Fruit fly (Drosophila melanogaster) Kc167 (cell line): ENCODE measurements around the gene Pgant6.

Experiments used
- Myc ChIP-seq: fragments of >200 bp; optimal IDR thresholded peaks from 2 replicates; lab custom pipeline; 2017; ENCODE audit warnings: missing external identifiers
- Sin3A ChIP-seq: fragments of >200 bp; optimal IDR thresholded peaks from 2 replicates; lab custom pipeline; 2018; ENCODE audit warnings: missing external identifiers
- h ChIP-seq: fragments of >200 bp; optimal IDR thresholded peaks from 3 replicates; lab custom pipeline; 2018; ENCODE audit warnings: missing external identifiers
- insv ChIP-seq: fragments of >200 bp; optimal IDR thresholded peaks from 3 replicates; lab custom pipeline; 2018; ENCODE audit warnings: missing external identifiers
- psq ChIP-seq: fragments of >200 bp; optimal IDR thresholded peaks from 2 replicates; lab custom pipeline; 2017; ENCODE audit warnings: missing external identifiers
- ttk ChIP-seq: sonication (Bioruptor generic); optimal IDR thresholded peaks from 2 replicates; lab custom pipeline; 2017; ENCODE audit warnings: missing external identifiers

Pgant6 gene

DNA sequence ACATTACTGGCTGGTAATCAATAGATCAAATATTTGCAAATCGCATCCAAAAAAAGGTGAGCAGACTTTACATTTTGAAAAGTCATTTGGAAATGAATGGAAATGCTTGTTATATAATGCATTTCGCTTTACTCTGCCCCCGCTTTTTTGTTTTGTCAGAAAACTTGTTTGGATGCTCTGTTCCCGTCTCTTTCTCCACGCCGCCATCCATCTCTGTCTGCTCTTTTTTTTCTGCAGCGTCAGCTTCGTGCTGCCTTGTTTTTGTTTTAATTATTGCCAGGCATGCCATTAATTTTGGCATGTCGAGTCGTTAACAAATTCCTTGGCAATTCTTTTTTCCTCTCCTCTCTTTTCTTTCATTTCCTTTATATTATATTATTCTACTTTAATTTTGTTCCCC lies 19.3 kb downstream of the Pgant6 start:
- TF ChIP-seq insv (lab: Kevin White, UChicago) (no peak), Sin3A (lab: Kevin White, UChicago) (no peak), ttk (lab: Kevin White, UChicago) (no peak), h (lab: Kevin White, UChicago) (no peak), Myc (lab: Kevin White, UChicago) (no peak), psq (no peak)

DNA sequence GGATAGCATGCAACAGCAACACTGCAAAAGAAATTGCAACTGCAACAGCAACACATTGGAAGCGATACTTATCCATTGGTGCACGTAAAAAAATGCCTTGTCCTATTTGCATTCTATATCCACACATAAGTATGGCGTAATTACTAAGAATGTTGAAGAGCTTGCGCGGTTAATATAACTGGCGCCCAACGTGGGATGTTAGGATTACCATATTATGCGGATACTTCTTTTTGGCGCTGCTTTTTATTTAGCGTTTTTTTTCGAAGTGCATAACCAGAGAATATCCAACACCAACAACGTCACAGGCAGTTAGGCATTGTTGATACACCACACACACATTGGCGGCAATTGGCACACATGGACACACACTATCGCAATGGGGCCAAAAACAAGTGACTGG lies 20.0 kb downstream of the Pgant6 start:
- TF ChIP-seq h (lab: Kevin White, UChicago), result no peak
- TF ChIP-seq psq, result no peak
- TF ChIP-seq Sin3A (lab: Kevin White, UChicago), result no peak
- TF ChIP-seq Myc (lab: Kevin White, UChicago), result no peak
- TF ChIP-seq insv (lab: Kevin White, UChicago), result no peak
- no peak for TF ChIP-seq ttk (lab: Kevin White, UChicago)

DNA sequence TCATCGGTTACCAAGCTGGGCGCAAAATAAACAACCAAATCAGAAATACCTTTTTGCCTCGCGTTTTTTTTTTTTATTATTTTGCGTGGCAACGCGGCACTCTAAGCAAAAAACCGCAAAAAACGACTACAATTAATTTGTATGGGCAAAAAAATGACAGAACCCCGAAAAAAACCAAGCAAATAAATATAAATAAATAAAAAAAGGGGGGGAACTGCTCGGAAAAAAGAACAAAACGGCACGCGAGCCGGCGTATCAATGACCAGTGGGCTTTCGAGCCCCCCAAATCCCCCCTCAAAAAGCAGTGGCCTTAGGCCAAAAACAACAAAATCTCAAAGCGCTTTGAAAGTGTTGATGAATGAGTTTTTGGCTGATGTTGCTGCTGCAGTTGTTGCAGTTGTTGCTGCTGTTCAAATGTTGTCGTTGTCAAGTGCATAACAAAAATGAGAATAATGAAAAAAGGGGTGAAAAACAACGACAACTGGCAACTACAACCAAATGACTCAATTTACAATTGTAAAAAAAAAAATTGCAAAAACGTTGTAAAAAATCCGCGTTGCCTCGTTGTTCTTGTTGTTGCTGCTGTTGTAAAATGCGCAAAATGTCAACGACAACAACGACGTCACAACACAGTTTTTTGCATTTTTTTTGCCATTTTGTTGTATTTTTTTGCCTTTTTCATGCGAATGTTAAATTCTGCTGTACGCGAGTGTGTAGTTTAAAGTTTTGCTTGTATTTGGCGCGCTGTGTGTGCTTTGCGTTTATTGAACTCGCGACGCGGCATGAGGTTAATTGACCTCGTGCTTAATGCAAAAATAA lies 23.3 kb downstream of the Pgant6 start:
- TF ChIP-seq psq (no peak), Sin3A (lab: Kevin White, UChicago) (no peak), h (lab: Kevin White, UChicago) (no peak), insv (lab: Kevin White, UChicago) (no peak), ttk (lab: Kevin White, UChicago) (no peak), Myc (lab: Kevin White, UChicago) (no peak)

DNA sequence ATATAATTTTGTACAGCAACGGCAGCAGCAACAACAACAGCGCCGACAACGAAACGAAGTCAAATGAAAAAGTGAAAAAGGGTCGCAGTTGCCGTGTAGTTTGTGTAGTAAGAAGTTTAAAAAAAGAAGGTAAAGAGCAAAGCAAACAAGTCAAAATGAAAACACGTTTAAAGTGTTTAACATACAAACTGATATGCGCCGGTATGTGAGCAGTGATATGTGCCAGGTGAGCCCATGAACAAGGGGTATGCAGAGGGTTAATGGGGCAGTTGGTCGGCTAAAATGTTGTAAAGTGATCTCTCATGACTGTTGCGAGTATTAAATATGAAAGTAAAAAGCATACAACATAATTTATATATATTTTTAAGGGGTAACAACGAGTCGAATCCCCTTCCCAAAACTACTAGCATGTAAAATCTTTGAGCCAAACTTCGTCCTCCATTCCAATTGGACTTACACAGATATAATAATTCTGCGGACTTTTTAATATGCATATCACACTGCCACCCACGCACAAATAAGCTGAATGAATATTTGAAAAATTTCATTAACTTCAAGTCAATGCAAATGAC lies 24.0 kb downstream of the Pgant6 start:
- TF ChIP-seq Sin3A (lab: Kevin White, UChicago), result no peak
- no peak for TF ChIP-seq h (lab: Kevin White, UChicago)
- no peak for TF ChIP-seq psq
- no peak for TF ChIP-seq ttk (lab: Kevin White, UChicago)
- no peak for TF ChIP-seq insv (lab: Kevin White, UChicago)
- TF ChIP-seq Myc (lab: Kevin White, UChicago), result no peak

DNA sequence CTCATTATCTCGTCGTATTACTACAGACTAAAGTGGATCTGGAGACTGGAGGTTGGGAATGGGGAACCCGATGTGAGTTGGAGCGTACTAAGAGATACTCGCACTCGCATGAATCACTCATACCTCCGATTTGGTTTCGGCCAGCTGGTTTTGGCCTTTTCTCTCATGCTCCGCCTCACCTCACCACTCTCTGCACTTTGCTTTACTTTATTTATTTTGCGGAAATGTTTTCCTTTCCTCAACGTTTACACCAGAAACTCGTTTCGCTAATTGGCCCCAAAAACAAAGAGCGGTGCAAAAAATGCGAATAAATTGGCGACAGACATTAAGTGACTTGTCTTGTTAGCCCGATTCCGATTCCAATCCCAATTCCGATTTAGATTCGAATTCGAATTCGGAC lies 25.3 kb downstream of the Pgant6 start:
- TF ChIP-seq Sin3A (lab: Kevin White, UChicago) (no peak), h (lab: Kevin White, UChicago) (no peak), Myc (lab: Kevin White, UChicago) (no peak), psq (no peak), ttk (lab: Kevin White, UChicago) (no peak), insv (lab: Kevin White, UChicago) (no peak)

DNA sequence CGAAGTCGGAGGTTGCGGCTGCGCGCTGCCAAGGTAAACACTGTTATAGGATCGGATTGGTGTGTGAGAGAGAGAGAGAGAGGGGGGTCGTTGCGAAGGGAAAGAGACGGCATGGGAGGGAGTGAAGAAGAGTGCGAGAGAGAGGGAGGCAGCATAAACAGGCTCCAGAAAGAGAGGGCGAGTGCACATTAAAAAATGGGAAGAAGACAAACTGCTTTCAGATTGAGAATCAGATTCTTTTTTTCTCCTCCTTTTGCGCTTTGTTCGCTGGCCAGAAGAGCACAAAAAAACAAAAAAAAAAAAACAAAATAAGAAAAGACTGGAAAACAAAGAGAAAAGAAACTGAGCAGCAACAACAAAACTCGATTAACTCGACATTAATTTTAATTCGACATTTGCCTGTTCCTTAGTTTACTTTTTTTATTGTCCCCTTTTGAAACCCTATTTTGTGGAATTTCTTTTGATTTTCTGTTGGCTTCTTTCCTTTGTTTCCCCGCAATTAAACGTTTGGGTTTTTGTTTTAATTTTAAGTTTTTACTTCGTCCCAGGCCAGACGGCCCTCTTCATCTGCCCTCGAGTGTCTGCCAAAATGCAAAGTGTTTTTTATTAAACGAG lies 26.3 kb downstream of the Pgant6 start:
- no peak for TF ChIP-seq psq
- TF ChIP-seq Sin3A (lab: Kevin White, UChicago), result no peak
- TF ChIP-seq insv (lab: Kevin White, UChicago), result no peak
- TF ChIP-seq h (lab: Kevin White, UChicago), result no peak
- no peak for TF ChIP-seq Myc (lab: Kevin White, UChicago)
- no peak for TF ChIP-seq ttk (lab: Kevin White, UChicago)

DNA sequence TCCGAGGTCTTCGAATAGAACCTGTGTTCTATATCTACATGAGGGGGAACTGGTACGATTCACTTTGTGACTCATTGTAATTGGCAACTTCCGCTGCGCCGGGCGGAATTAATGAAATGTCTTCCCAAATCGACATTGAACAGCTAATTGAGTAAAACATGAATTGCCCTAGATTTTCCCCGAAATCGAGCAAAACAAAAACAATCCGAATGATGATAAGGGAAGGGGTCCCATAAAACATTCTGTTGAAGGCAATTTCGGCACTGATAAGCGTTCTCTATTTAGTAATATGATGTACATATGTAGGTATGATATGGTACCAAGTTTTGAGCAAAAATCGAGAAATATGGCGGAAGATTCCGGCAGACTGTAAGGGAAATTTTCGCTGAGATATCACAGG lies 27.7 kb downstream of the Pgant6 start:
- no peak for TF ChIP-seq Sin3A (lab: Kevin White, UChicago)
- TF ChIP-seq h (lab: Kevin White, UChicago), result no peak
- TF ChIP-seq ttk (lab: Kevin White, UChicago), result no peak
- TF ChIP-seq Myc (lab: Kevin White, UChicago), result no peak
- no peak for TF ChIP-seq insv (lab: Kevin White, UChicago)
- TF ChIP-seq psq, result no peak

DNA sequence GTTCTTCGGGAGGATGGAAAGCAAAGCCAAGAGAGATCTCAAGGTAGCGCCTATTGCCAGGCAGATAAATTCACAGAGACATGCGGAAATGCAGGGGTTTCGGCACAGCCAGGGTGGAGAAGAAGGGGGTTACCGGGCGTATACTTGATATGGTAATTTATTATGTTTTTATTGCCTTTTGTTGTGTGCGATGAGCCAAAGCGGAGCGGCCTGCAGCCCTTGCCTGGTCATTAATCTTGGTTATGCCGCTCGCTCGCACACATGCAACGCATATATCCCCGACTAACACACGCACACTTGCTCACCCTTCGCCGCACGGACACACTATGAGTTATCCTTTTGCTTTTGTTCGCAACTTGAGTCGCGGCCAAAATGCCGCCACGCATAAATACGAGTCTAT lies 34.6 kb downstream of the Pgant6 start:
- no peak for TF ChIP-seq insv (lab: Kevin White, UChicago)
- no peak for TF ChIP-seq psq
- TF ChIP-seq Sin3A (lab: Kevin White, UChicago), result no peak
- TF ChIP-seq h (lab: Kevin White, UChicago), result no peak
- TF ChIP-seq Myc (lab: Kevin White, UChicago), result no peak
- no peak for TF ChIP-seq ttk (lab: Kevin White, UChicago)

DNA sequence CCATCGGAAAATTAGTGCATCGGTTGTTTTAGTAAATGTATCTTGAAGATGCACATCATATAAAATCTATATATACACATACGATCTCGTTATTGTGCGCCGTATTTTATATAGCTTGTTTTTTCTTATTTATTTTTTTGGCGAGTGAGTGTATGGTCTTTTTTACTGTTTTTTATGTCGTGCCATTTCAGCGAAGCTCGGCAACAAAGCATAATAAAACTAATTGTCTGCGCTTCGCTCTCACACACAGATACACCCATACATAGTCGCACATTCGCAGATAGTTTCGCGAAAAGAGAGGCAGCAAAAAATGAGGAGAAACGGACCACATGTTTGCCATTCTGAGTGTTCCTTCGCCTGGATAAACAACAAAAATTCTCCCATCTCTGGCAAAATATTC lies 35.8 kb downstream of the Pgant6 start:
- TF ChIP-seq Sin3A (lab: Kevin White, UChicago), result no peak
- TF ChIP-seq ttk (lab: Kevin White, UChicago), result no peak

DNA sequence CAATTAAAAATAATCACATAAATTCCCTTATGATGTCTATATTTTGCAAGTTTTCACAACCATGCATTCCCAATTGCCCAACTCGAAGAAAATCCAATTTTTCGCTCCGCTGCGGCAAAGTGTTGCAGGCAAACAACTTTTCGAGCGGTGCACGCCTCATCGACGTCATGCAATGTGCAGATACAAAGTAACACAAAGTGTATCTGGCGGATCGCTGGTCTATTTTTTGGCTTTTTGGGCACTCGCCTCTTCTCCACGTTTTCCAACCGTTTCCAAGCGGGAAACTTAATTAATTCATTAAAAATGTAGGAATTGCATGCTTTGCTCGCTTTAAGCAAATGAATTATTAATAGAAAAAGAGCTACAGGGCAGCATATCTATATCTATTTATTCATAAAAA lies 36.7 kb downstream of the Pgant6 start:
- no peak for TF ChIP-seq insv (lab: Kevin White, UChicago)
- TF ChIP-seq Sin3A (lab: Kevin White, UChicago), result no peak
- no peak for TF ChIP-seq ttk (lab: Kevin White, UChicago)
- no peak for TF ChIP-seq psq
- no peak for TF ChIP-seq h (lab: Kevin White, UChicago)
- TF ChIP-seq Myc (lab: Kevin White, UChicago), result no peak

DNA sequence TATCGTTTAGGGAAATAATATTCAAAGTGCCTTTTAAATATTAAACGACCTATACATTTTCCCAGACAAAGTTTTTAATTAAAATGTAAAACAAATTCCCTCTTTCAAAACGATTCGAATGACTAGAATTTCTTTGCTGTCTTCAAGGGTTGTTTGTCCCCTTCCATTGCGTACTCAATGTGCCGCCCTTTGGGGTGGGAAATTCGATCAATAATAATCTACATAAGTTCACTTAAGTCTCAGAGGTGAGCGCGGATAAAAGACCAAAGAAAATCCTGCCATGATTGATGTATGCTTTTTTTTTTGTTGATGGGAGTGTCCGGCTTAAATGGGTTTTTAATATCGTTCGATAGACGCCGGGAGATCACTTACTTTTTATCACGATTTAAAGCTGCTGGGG lies 37.6 kb downstream of the Pgant6 start:
- TF ChIP-seq Sin3A (lab: Kevin White, UChicago) (no peak), insv (lab: Kevin White, UChicago) (no peak), Myc (lab: Kevin White, UChicago) (no peak), h (lab: Kevin White, UChicago) (no peak), ttk (lab: Kevin White, UChicago) (no peak), psq (no peak)
